Worm (Caenorhabditis elegans) whole organism, young adult: ENCODE measurements around the gene med-1.

ENCODE experiments used
- C06A6.2 ChIP-seq: fragments of 200-800 bp; sonication (Bioruptor generic); conservative IDR thresholded peaks from 2 replicates; pipeline ENCODE4 v1.3.6; 2022; ENCODE audit warnings: missing genetic modification characterization, missing compliant biosample characterization
- ama-1 ChIP-seq, 3 experiments: fragments of 150-350 bp in 1 of 3; sonication (generic microtip) in 2 of 3; optimal IDR thresholded peaks; 2 replicates each; lab custom pipeline; 2014 to 2018; ENCODE audit warnings: missing biosample characterization in 2 of 3, missing genetic modification characterization in 2 of 3, missing genetic modification reagents in 2 of 3
- attf-3 ChIP-seq: fragments of 200-800 bp; sonication (Bioruptor generic); conservative IDR thresholded peaks from 2 replicates; pipeline ENCODE4 v1.3.6; 2022; ENCODE audit warnings: missing genetic modification reagents, missing genetic modification characterization, missing compliant biosample characterization
- egrh-3 ChIP-seq: fragments of 200-800 bp; sonication (Bioruptor generic); IDR thresholded peaks from 2 replicates; pipeline ENCODE4 v1.3.6; 2022; ENCODE audit warnings: missing genetic modification reagents, missing genetic modification characterization, missing compliant biosample characterization
- ets-4 ChIP-seq: fragments of 200-800 bp; sonication (Bioruptor generic); optimal IDR thresholded peaks from 2 replicates; lab custom pipeline; 2018; ENCODE audit warnings: mild to moderate bottlenecking, missing genetic modification characterization, missing compliant biosample characterization
- him-1 ChIP-seq: sonication (generic microtip); optimal IDR thresholded peaks from 2 replicates; lab custom pipeline; 2016; ENCODE audit warnings: missing genotype, missing genetic modification reagents, missing genetic modification characterization, missing compliant biosample characterization
- let-526 ChIP-seq: fragments of 200-800 bp; sonication (Bioruptor generic); IDR thresholded peaks from 2 replicates; pipeline ENCODE4 v1.3.6; 2022; ENCODE audit warnings: missing genetic modification reagents, missing genetic modification characterization, missing compliant biosample characterization
- madf-3 ChIP-seq: fragments of 200-800 bp; sonication (Bioruptor generic); IDR thresholded peaks from 2 replicates; pipeline ENCODE4 v1.3.6; 2022; ENCODE audit warnings: missing genetic modification reagents, missing genetic modification characterization, missing compliant biosample characterization
- nfya-1 ChIP-seq: sonication (generic microtip); optimal IDR thresholded peaks from 2 replicates; lab custom pipeline; 2017; ENCODE audit warnings: antibody characterized with exemption, missing compliant biosample characterization, missing genetic modification characterization, borderline replicate concordance; ENCODE audit not compliant: insufficient read depth
- rec-8 ChIP-seq, 2 experiments: sonication (generic microtip); optimal IDR thresholded peaks; 2 replicates each; lab custom pipeline; 2016; ENCODE audit warnings: mild to moderate bottlenecking in 2 of 2, missing genetic modification characterization in 2 of 2, missing genetic modification reagents in 2 of 2, missing genotype in 2 of 2, missing biosample characterization in 1 of 2, missing compliant biosample characterization in 1 of 2, moderate library complexity in 1 of 2
- rpc-1 ChIP-seq, 2 experiments: fragments of 150-350 bp in 1 of 2; sonication (generic microtip) in 1 of 2; optimal IDR thresholded peaks; 2 replicates each; lab custom pipeline; 2014 to 2018; ENCODE audit warnings: missing biosample characterization in 1 of 2, missing genetic modification characterization in 1 of 2, missing genetic modification reagents in 1 of 2, missing genotype in 1 of 2
- sea-2 ChIP-seq: fragments of 200-800 bp; sonication (Bioruptor generic); IDR thresholded peaks from 2 replicates; pipeline ENCODE4 v1.3.6; 2022; ENCODE audit warnings: missing genetic modification characterization, missing compliant biosample characterization
- unc-130 ChIP-seq: sonication (generic microtip); optimal IDR thresholded peaks from 2 replicates; lab custom pipeline; 2016; ENCODE audit warnings: missing genetic modification reagents, missing genetic modification characterization, missing compliant biosample characterization
- unc-62 ChIP-seq: fragments of 150-350 bp; optimal IDR thresholded peaks from 2 replicates; lab custom pipeline; 2014; ENCODE audit warnings: missing biosample characterization, missing genetic modification reagents, missing genetic modification characterization

DNA sequence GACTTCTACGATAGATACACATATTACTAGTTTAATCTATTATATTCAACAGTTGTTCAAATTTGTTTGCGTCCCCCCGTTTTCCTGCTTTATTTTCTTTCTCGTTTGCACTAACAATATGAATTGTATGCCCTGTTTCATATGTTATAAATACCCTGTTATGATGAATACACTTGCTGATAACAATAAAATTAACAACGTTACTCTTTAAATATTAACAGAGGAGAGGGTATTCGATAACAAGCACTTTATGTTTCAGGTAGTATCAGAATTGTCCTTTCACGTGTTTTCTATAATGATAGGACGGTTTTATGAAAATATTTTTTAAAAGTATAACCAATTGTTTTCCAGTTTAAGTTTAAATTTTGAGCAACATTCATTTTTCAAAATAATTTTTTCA, 48.1 kb downstream of the med-1 start:
- TF ChIP-seq rpc-1 (optimal IDR thresholded peaks at IDR 0.05; lab: Kevin White, UChicago) (no peak), rpc-1 (tag; optimal IDR thresholded peaks at IDR 0.05; lab: Kevin White, UChicago) (no peak), ama-1 (optimal IDR thresholded peaks at IDR 0.05; lab: Kevin White, UChicago) (no peak), ama-1 (GFP tag; optimal IDR thresholded peaks at IDR 0.05; lab: Kevin White, UChicago) (no peak), attf-3 (GFP tag; lab: Robert Waterston, UW) (no peak), let-526 (no peak), sea-2 (GFP tag; lab: Robert Waterston, UW) (no peak), ets-4 (no peak), him-1 (tag; lab: Kevin White, UChicago) (no peak), egrh-3 (GFP tag; lab: Robert Waterston, UW) (no peak), unc-130 (no peak), nfya-1 (no peak), unc-62 (GFP tag; lab: Kevin White, UChicago) (no peak), madf-3 (GFP tag; lab: Robert Waterston, UW) (no peak), rec-8 (tag; optimal IDR thresholded peaks at IDR 0.05; lab: Kevin White, UChicago) (no peak), C06A6.2 (GFP tag; lab: Robert Waterston, UW) (no peak)
